Worm (Caenorhabditis elegans): ENCODE data around the gene mxl-1.
A peak's percentile ranks its signal among the peaks of the same experiment; 100 is the strongest.

The mxl-1 gene

DNA sequence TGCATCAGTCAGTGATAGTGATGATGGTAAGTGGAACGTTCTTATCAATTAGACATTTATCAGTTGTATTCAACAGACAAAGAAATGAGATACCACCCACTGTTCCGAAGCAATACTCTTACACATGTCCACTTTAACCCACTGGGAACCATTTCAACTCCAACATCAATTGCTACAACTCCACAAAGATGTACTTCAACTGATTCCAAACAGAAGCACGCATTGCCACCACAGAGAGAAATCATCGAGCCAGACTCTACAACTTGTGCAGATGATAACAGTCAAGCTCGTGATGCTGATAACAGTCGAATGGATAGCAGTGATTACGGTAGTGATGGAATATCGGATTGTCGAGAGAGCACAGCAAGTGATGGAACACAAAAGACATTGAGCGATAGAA, 8.8 kb upstream of the mxl-1 start:
- no peak for TF ChIP-seq cnd-1 (tag; optimal IDR thresholded peaks at IDR 0.05)
- TF ChIP-seq nhr-12 (tag; optimal IDR thresholded peaks at IDR 0.05) = no peak
- TF ChIP-seq blmp-1 (tag; optimal IDR thresholded peaks at IDR 0.05) = no peak
- TF ChIP-seq pha-4 (tag; optimal IDR thresholded peaks at IDR 0.05) = no peak
- no peak for TF ChIP-seq sem-2 (GFP tag; optimal IDR thresholded peaks at IDR 0.05)
- no peak for TF ChIP-seq bed-3 (GFP tag; optimal IDR thresholded peaks at IDR 0.05)
- TF ChIP-seq nhr-2 (tag; optimal IDR thresholded peaks at IDR 0.05) = no peak
- TF ChIP-seq M03D4.4 (tag; optimal IDR thresholded peaks at IDR 0.05) = no peak
- no peak for TF ChIP-seq ceh-39 (tag; optimal IDR thresholded peaks at IDR 0.05)
- no peak for TF ChIP-seq nhr-28 (tag; optimal IDR thresholded peaks at IDR 0.05)
- no peak for TF ChIP-seq mep-1 (tag; optimal IDR thresholded peaks at IDR 0.05)
- no peak for TF ChIP-seq elt-3 (tag; optimal IDR thresholded peaks at IDR 0.05)
- TF ChIP-seq flh-1 (GFP tag; optimal IDR thresholded peaks at IDR 0.05) = no peak
- TF ChIP-seq unc-62 (GFP tag; optimal IDR thresholded peaks at IDR 0.05) = no peak
- TF ChIP-seq ceh-43 (GFP tag; optimal IDR thresholded peaks at IDR 0.05) = no peak
- no peak for TF ChIP-seq drap-1 (GFP tag; optimal IDR thresholded peaks at IDR 0.05)
- TF ChIP-seq elt-1 (tag; optimal IDR thresholded peaks at IDR 0.05; ENCODE audit: borderline replicate concordance, insufficient read depth) = no peak
- TF ChIP-seq mab-5 (tag; optimal IDR thresholded peaks at IDR 0.05) = no peak

DNA sequence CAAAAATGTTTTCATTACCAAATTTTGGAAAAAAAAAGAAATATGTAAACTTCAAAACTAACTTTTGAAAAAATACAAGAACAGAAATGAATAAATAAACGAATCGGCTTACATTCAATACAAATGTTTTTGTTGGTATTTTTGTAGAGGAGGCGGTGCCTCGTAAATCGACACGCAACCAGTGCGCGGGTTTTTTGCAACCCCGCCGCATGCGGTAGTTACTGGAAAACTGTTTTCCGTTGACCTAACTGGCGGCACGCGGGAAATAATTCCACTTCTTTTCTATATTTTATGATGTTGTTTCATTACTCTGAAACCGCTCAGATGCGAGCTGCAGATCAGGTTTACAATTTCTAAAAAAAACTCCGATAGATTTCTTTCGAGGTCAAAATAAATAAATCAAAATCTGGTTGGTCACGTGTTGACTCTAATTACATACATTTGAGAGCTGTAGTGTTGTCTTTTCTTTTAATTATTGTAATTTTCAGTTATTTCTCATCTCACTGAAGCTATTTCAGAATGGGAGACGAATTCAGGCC, 5.4 kb upstream of the mxl-1 start, which contains the start of the genes dvc-1 and ima-1:
dvc-1 (minus strand) TSS at position 145 of the 539 bp plus-strand sequence.
ima-1 (plus strand) TSS at position 489 of the 539 bp plus-strand sequence.
- TF ChIP-seq nhr-76 (tag; optimal IDR thresholded peaks at IDR 0.05) = peak; percentile 70
- TF ChIP-seq zip-8 (tag; optimal IDR thresholded peaks at IDR 0.05) = no peak
- peak; percentile 65 for TF ChIP-seq sem-2 (GFP tag; optimal IDR thresholded peaks at IDR 0.05)
- TF ChIP-seq mls-2 (tag; optimal IDR thresholded peaks at IDR 0.05) = peak; percentile 87
- TF ChIP-seq cnd-1 (tag; optimal IDR thresholded peaks at IDR 0.05) = peak; percentile 76
- TF ChIP-seq nhr-12 (tag; optimal IDR thresholded peaks at IDR 0.05) = peak; percentile 56
- peak; percentile 36 for TF ChIP-seq ces-1 (GFP tag; optimal IDR thresholded peaks at IDR 0.05)
- TF ChIP-seq lsy-2 (tag; optimal IDR thresholded peaks at IDR 0.05) = peak; percentile 56
- no peak for TF ChIP-seq pha-4 (tag; optimal IDR thresholded peaks at IDR 0.05)
- TF ChIP-seq sptf-1 (tag; optimal IDR thresholded peaks at IDR 0.05) = peak; percentile 89
- TF ChIP-seq bed-3 (GFP tag; optimal IDR thresholded peaks at IDR 0.05) = peak; percentile 44
- no peak for TF ChIP-seq lin-32 (GFP tag; optimal IDR thresholded peaks at IDR 0.05)
- no peak for TF ChIP-seq ceh-39 (tag; optimal IDR thresholded peaks at IDR 0.05)
- peak; percentile 48 for TF ChIP-seq hlh-1 (tag; optimal IDR thresholded peaks at IDR 0.05)
- TF ChIP-seq unc-120 (tag; optimal IDR thresholded peaks at IDR 0.05; ENCODE audit: poor library complexity, severe bottlenecking) = peak; percentile 54
- peak; percentile 59 for TF ChIP-seq ceh-83 (GFP tag; optimal IDR thresholded peaks at IDR 0.05)
- TF ChIP-seq snpc-4 (tag; optimal IDR thresholded peaks at IDR 0.05) = no peak
- peak; percentile 8 for TF ChIP-seq nhr-28 (tag; optimal IDR thresholded peaks at IDR 0.05)
- no peak for TF ChIP-seq elt-3 (tag; optimal IDR thresholded peaks at IDR 0.05)
- TF ChIP-seq M03D4.4 (tag; optimal IDR thresholded peaks at IDR 0.05) = peak; percentile 78
- peak; percentile 61 for TF ChIP-seq nhr-237 (tag; optimal IDR thresholded peaks at IDR 0.05)
- no peak for TF ChIP-seq nhr-2 (tag; optimal IDR thresholded peaks at IDR 0.05)
- TF ChIP-seq elt-1 (tag; optimal IDR thresholded peaks at IDR 0.05; ENCODE audit: borderline replicate concordance, insufficient read depth) = peak; percentile 2
- TF ChIP-seq blmp-1 (tag; optimal IDR thresholded peaks at IDR 0.05) = peak; percentile 64
- TF ChIP-seq unc-62 (GFP tag; optimal IDR thresholded peaks at IDR 0.05) = no peak
- no peak for TF ChIP-seq flh-1 (GFP tag; optimal IDR thresholded peaks at IDR 0.05)
- no peak for TF ChIP-seq lin-13 (tag; optimal IDR thresholded peaks at IDR 0.05)
- no peak for TF ChIP-seq mab-5 (tag; optimal IDR thresholded peaks at IDR 0.05)
- TF ChIP-seq ceh-43 (GFP tag; optimal IDR thresholded peaks at IDR 0.05) = peak; percentile 82
- peak; percentile 75 for TF ChIP-seq mep-1 (tag; optimal IDR thresholded peaks at IDR 0.05)
- TF ChIP-seq unc-39 (tag; optimal IDR thresholded peaks at IDR 0.05) = no peak
- peak; percentile 69 for TF ChIP-seq drap-1 (GFP tag; optimal IDR thresholded peaks at IDR 0.05)
- peak; percentile 14 for TF ChIP-seq ham-2 (GFP tag; optimal IDR thresholded peaks at IDR 0.05)
- no peak for TF ChIP-seq tbx-8 (GFP tag; optimal IDR thresholded peaks at IDR 0.05)
- TF ChIP-seq ztf-11 (tag; optimal IDR thresholded peaks at IDR 0.05) = peak; percentile 89

ce11 chrV:11241580-11241979, 3.1 kb upstream of the mxl-1 start, which contains the start of gene pgap-1:
Gene pgap-1 (plus strand): TSS chrV:11241880.
- TF ChIP-seq unc-62 (GFP tag; optimal IDR thresholded peaks at IDR 0.05) (no peak), M03D4.4 (tag; optimal IDR thresholded peaks at IDR 0.05) (no peak), ceh-43 (GFP tag; optimal IDR thresholded peaks at IDR 0.05) (no peak), lin-13 (tag; optimal IDR thresholded peaks at IDR 0.05) (no peak), nhr-237 (tag; optimal IDR thresholded peaks at IDR 0.05) (no peak), lsy-2 (tag; optimal IDR thresholded peaks at IDR 0.05) (no peak), lin-32 (GFP tag; optimal IDR thresholded peaks at IDR 0.05) (no peak)
